Fruit fly (Drosophila melanogaster) whole organism, embryonic: ENCODE results near the gene CG33286.

ENCODE experiments used
- CG15601 ChIP-seq: fragments of 200-800 bp; sonication (Bioruptor generic); optimal IDR thresholded peaks from 3 replicates; lab custom pipeline; 2019; ENCODE audit warnings: missing biosample characterization, mild to moderate bottlenecking, missing genetic modification characterization, moderate library complexity
- CG16813 ChIP-seq: fragments of 200-800 bp; sonication (Bioruptor generic); IDR thresholded peaks from 3 replicates; pipeline ENCODE4 v1.3.6; 2022; ENCODE audit warnings: missing biosample characterization, missing genetic modification characterization; ENCODE audit not compliant: partially characterized antibody
- CG3163 ChIP-seq: fragments of 200-800 bp; sonication (Bioruptor generic); optimal IDR thresholded peaks from 3 replicates; lab custom pipeline; 2016; ENCODE audit warnings: missing biosample characterization, missing genetic modification characterization
- CG9609 ChIP-seq: fragments of 200-800 bp; sonication (Bioruptor generic); optimal IDR thresholded peaks from 3 replicates; lab custom pipeline; 2016; ENCODE audit warnings: missing biosample characterization, missing genetic modification characterization
- Hr78 ChIP-seq, 2 experiments: fragments of 200-800 bp in 1 of 2; fragments of >200 bp in 1 of 2; sonication (Bioruptor generic) in 1 of 2; optimal IDR thresholded peaks; 2 replicates each; lab custom pipeline; 2017 to 2019; ENCODE audit warnings: missing biosample characterization in 2 of 2, missing genetic modification characterization in 2 of 2, mild to moderate bottlenecking in 1 of 2, moderate library complexity in 1 of 2
- Opbp ChIP-seq: fragments of 200-800 bp; sonication (Bioruptor generic); IDR thresholded peaks from 3 replicates; pipeline ENCODE4 v1.3.6; 2022; ENCODE audit warnings: missing biosample characterization, missing genetic modification characterization; ENCODE audit not compliant: partially characterized antibody
- Xbp1 ChIP-seq: fragments of 200-800 bp; sonication (Bioruptor generic); optimal IDR thresholded peaks from 3 replicates; lab custom pipeline; 2016; ENCODE audit warnings: missing biosample characterization, mild to moderate bottlenecking, missing genetic modification characterization
- bowl ChIP-seq: fragments of 200-800 bp; sonication (Bioruptor generic); IDR thresholded peaks from 2 replicates; pipeline ENCODE4 v1.3.6; 2022; ENCODE audit warnings: missing biosample characterization, missing genetic modification characterization
- ham ChIP-seq: fragments of 200-800 bp; sonication (Bioruptor generic); IDR thresholded peaks from 2 replicates; pipeline ENCODE4 v1.3.6; 2022; ENCODE audit warnings: missing biosample characterization, missing genetic modification characterization
- ro ChIP-seq: fragments of 200-800 bp; sonication (Bioruptor generic); IDR thresholded peaks from 2 replicates; pipeline ENCODE4 v1.3.6; 2022; ENCODE audit warnings: missing biosample characterization, missing genetic modification characterization
- stwl ChIP-seq: fragments of 200-800 bp; sonication (Bioruptor generic); optimal IDR thresholded peaks from 3 replicates; lab custom pipeline; 2018; ENCODE audit warnings: missing biosample characterization, mild to moderate bottlenecking, missing genetic modification characterization, moderate library complexity

DNA sequence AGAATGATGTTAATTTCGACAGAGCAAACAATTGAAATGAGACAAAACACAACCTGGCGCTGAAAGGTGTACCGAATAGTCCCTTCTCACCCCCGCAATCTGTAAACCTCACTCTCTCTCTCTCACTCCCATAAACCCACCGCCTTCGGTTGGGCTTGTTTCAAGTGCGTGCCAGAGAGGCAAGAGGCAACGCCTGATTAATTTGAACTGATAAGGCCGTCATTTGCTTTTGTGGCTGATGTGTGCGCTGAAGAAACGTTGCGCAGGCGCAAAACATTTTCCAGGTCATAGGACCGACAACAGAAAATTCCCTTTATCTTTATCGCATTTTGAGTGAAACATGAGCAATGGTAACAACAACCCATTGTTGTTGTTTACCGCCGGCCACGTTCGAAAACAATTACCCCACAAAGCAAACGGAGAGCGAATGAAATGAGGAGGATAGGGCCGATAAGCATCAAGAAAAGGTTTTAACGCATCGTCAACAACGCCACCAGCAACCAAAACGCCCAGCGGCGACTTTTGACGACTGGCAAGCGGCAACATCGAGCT, 52.1 kb downstream of the CG33286 start:
- TF ChIP-seq bowl (GFP tag; lab: Robert Waterston, UW) (no peak), CG16813 (GFP tag; lab: Robert Waterston, UW) (no peak), CG3163 (GFP tag; lab: Kevin White, UChicago) (no peak), ro (GFP tag; lab: Robert Waterston, UW) (no peak), stwl (tag; lab: Kevin White, UChicago) (no peak), Opbp (GFP tag; lab: Robert Waterston, UW) (no peak), ham (GFP tag; lab: Robert Waterston, UW) (no peak), Hr78 (GFP tag; optimal IDR thresholded peaks at IDR 0.05; lab: Kevin White, UChicago) (peak in 1 of 2 experiments; percentile 50), Xbp1 (GFP tag; lab: Kevin White, UChicago) (no peak), CG15601 (tag; lab: Kevin White, UChicago) (peak; percentile 23), CG9609 (GFP tag; lab: Kevin White, UChicago) (no peak)
